Fruit fly (Drosophila melanogaster): ENCODE data around the gene CG11085.

DNA sequence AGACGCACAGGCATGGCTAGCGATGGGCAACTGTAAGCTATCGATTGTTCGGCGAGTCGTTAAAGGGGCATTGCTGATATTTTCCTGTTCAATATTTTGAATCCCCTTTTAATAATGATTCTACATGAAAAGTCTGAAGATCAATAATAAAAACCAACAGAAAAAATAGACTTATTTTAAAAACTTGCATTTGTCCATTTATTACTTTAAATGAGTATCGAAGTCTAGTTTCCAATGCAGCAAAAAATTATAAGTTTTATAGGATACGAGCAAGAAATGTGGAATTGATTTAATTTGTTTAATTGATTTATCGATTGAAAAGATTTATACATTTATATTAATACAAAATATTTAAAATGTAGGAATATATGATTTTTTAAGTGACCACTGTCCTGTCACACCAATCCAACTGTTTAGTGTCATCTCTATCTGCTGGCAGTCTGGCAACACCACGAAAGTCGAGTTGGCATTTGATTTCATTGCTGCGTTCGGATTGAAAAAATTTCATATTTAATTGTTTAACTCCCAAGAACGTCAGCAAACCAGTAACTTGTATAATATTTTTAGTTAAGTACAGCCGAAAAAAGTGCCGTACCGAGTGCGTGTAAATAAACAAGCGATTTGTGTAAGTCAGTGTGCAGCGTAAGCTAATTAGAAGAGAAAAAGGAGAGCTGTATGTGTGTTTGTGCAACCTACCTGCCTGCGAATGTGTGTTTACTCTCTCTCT lies 20.3 kb upstream of the CG11085 start, which contains the start of the genes CG1824 and Sec16:
- TF ChIP-seq Ets98B (GFP tag; IDR thresholded peaks at IDR 0.05) (no peak), CG13204 (GFP tag; optimal IDR thresholded peaks at IDR 0.05) (no peak)

Measured in whole organism, pupa.